Fruit fly (Drosophila melanogaster) whole organism, adult: Measurements from ENCODE around the gene CG12003.

ENCODE experiments used
- CG11617 ChIP-seq: fragments of 200-800 bp; sonication (Bioruptor generic); optimal IDR thresholded peaks from 2 replicates; lab custom pipeline; 2017; ENCODE audit warnings: mild to moderate bottlenecking, missing biosample characterization, missing genetic modification reagents, missing genetic modification characterization
- CG12768 ChIP-seq: fragments of 200-800 bp; sonication (Bioruptor generic); optimal IDR thresholded peaks from 2 replicates; lab custom pipeline; 2017; ENCODE audit warnings: missing biosample characterization, missing genetic modification characterization, mild to moderate bottlenecking, moderate library complexity, missing genetic modification reagents
- CG14711 ChIP-seq: fragments of 200-800 bp; sonication (Bioruptor generic); optimal IDR thresholded peaks from 2 replicates; lab custom pipeline; 2018; ENCODE audit warnings: missing biosample characterization, mild to moderate bottlenecking, missing genetic modification characterization, moderate library complexity
- CG1620 ChIP-seq: fragments of 200-800 bp; sonication (Bioruptor generic); optimal IDR thresholded peaks from 2 replicates; lab custom pipeline; 2016; ENCODE audit warnings: missing biosample characterization, missing genetic modification characterization
- CG33017 ChIP-seq: fragments of 200-800 bp; sonication (Bioruptor generic); optimal IDR thresholded peaks from 2 replicates; lab custom pipeline; 2018; ENCODE audit warnings: missing biosample characterization, mild to moderate bottlenecking, missing genetic modification characterization, moderate library complexity
- CG5204 ChIP-seq: fragments of 200-800 bp; sonication (Bioruptor generic); optimal IDR thresholded peaks from 2 replicates; lab custom pipeline; 2016; ENCODE audit warnings: missing biosample characterization, missing genetic modification characterization
- CG7045 ChIP-seq: fragments of 200-800 bp; sonication (Bioruptor generic); optimal IDR thresholded peaks from 2 replicates; lab custom pipeline; 2017; ENCODE audit warnings: missing biosample characterization, mild to moderate bottlenecking, missing genetic modification characterization
- CG7101 ChIP-seq: fragments of 200-800 bp; sonication (Bioruptor generic); optimal IDR thresholded peaks from 2 replicates; lab custom pipeline; 2018; ENCODE audit warnings: missing biosample characterization, mild to moderate bottlenecking, missing genetic modification characterization, moderate library complexity
- Clk ChIP-seq: fragments of 200-800 bp; sonication (Bioruptor generic); optimal IDR thresholded peaks from 2 replicates; lab custom pipeline; 2017; ENCODE audit warnings: missing biosample characterization, missing genetic modification characterization
- Crg-1 ChIP-seq: fragments of 200-800 bp; sonication (Bioruptor generic); optimal IDR thresholded peaks from 2 replicates; lab custom pipeline; 2016; ENCODE audit warnings: missing biosample characterization, missing genetic modification characterization
- Hr96 ChIP-seq: fragments of 200-800 bp; sonication (Bioruptor generic); optimal IDR thresholded peaks from 2 replicates; lab custom pipeline; 2016; ENCODE audit warnings: missing biosample characterization, missing genetic modification characterization
- Mnt ChIP-seq: fragments of 200-800 bp; sonication (Bioruptor generic); optimal IDR thresholded peaks from 2 replicates; lab custom pipeline; 2016; ENCODE audit warnings: missing biosample characterization, mild to moderate bottlenecking, missing genetic modification characterization
- bab1 ChIP-seq: fragments of 200-800 bp; sonication (Bioruptor generic); optimal IDR thresholded peaks from 3 replicates; lab custom pipeline; 2019; ENCODE audit warnings: missing biosample characterization, mild to moderate bottlenecking, missing genetic modification characterization, moderate library complexity
- cic ChIP-seq: fragments of 200-800 bp; sonication (Bioruptor generic); optimal IDR thresholded peaks from 2 replicates; lab custom pipeline; 2017; ENCODE audit warnings: missing biosample characterization, mild to moderate bottlenecking, missing genetic modification characterization, moderate library complexity
- cnc ChIP-seq, 2 experiments: fragments of >200 bp; optimal IDR thresholded peaks; 2 replicates each; lab custom pipeline; 2017
- kay ChIP-seq: fragments of 200-800 bp; sonication (Bioruptor generic); peaks from one replicate; lab custom pipeline; 2016; ENCODE audit warnings: missing biosample characterization, missing genetic modification characterization, borderline replicate concordance
- ovo ChIP-seq: fragments of 200-800 bp; sonication (Bioruptor generic); optimal IDR thresholded peaks from 2 replicates; lab custom pipeline; 2016; ENCODE audit warnings: missing biosample characterization, missing genetic modification characterization
- pad ChIP-seq: fragments of 200-800 bp; sonication (Bioruptor generic); optimal IDR thresholded peaks from 3 replicates; lab custom pipeline; 2017; ENCODE audit warnings: missing biosample characterization, missing genetic modification characterization, mild to moderate bottlenecking, moderate library complexity, missing genetic modification reagents
- tj ChIP-seq: fragments of 200-800 bp; sonication (Bioruptor generic); optimal IDR thresholded peaks from 3 replicates; lab custom pipeline; 2017; ENCODE audit warnings: missing biosample characterization, mild to moderate bottlenecking, missing genetic modification characterization, moderate library complexity
- toe ChIP-seq: fragments of 200-800 bp; sonication (Bioruptor generic); optimal IDR thresholded peaks from 2 replicates; lab custom pipeline; 2016; ENCODE audit warnings: missing biosample characterization, missing genetic modification characterization

Gene CG12003

dm6 chr3L:1584781-1585180 is 19.6 kb downstream of the CG12003 start:
- TF ChIP-seq tj (GFP tag; lab: Kevin White, UChicago) (peak; percentile 74), CG7045 (no peak), CG1620 (no peak), cic (GFP tag; lab: Kevin White, UChicago) (no peak), cnc (optimal IDR thresholded peaks at IDR 0.05; lab: Kevin White, UChicago) (no peak), bab1 (GFP tag; lab: Kevin White, UChicago) (peak; percentile 93), CG7101 (peak; percentile 11), CG11617 (no peak), ovo (GFP tag; lab: Kevin White, UChicago) (no peak), CG14711 (tag; lab: Kevin White, UChicago) (peak; percentile 64), CG33017 (tag; lab: Kevin White, UChicago) (no peak), Crg-1 (GFP tag; lab: Kevin White, UChicago) (no peak), CG5204 (GFP tag; lab: Kevin White, UChicago) (no peak), CG12768 (GFP tag; lab: Kevin White, UChicago) (no peak), pad (GFP tag; lab: Kevin White, UChicago) (peak; percentile 36), Mnt (GFP tag; lab: Kevin White, UChicago) (no peak), Clk (GFP tag; lab: Kevin White, UChicago) (no peak), toe (GFP tag; lab: Kevin White, UChicago) (no peak), kay (GFP tag; lab: Kevin White, UChicago) (no peak), Hr96 (GFP tag; lab: Kevin White, UChicago) (peak; percentile 48)

dm6 chr3L:1586266-1587054 is 21.3 kb downstream of the CG12003 start:
- TF ChIP-seq CG7101: no peak
- peak; percentile 60 for TF ChIP-seq CG33017 (tag; lab: Kevin White, UChicago)
- TF ChIP-seq Hr96 (GFP tag; lab: Kevin White, UChicago): peak; percentile 45
- peak; percentile 10 for TF ChIP-seq CG11617
- TF ChIP-seq CG14711 (tag; lab: Kevin White, UChicago): peak; percentile 16
- TF ChIP-seq Clk (GFP tag; lab: Kevin White, UChicago): no peak
- TF ChIP-seq CG12768 (GFP tag; lab: Kevin White, UChicago): peak; percentile 65
- TF ChIP-seq Crg-1 (GFP tag; lab: Kevin White, UChicago): peak; percentile 13
- TF ChIP-seq tj (GFP tag; lab: Kevin White, UChicago): peak; percentile 80
- peak; percentile 26 for TF ChIP-seq CG7045
- TF ChIP-seq cnc (optimal IDR thresholded peaks at IDR 0.05; lab: Kevin White, UChicago): no peak
- TF ChIP-seq Mnt (GFP tag; lab: Kevin White, UChicago): peak; percentile 68
- peak; percentile 73 for TF ChIP-seq bab1 (GFP tag; lab: Kevin White, UChicago)
- TF ChIP-seq ovo (GFP tag; lab: Kevin White, UChicago): peak; percentile 53
- TF ChIP-seq cic (GFP tag; lab: Kevin White, UChicago): peak; percentile 75
- TF ChIP-seq toe (GFP tag; lab: Kevin White, UChicago): no peak

dm6 chr3L:1587140-1587849 is 22.1 kb downstream of the CG12003 start:
- TF ChIP-seq pad (GFP tag; lab: Kevin White, UChicago) (peak; percentile 48), CG5204 (GFP tag; lab: Kevin White, UChicago) (peak; percentile 81), toe (GFP tag; lab: Kevin White, UChicago) (peak; percentile 77), Clk (GFP tag; lab: Kevin White, UChicago) (peak; percentile 68), cnc (optimal IDR thresholded peaks at IDR 0.05; lab: Kevin White, UChicago) (no peak), Hr96 (GFP tag; lab: Kevin White, UChicago) (peak; percentile 63), CG33017 (tag; lab: Kevin White, UChicago) (peak; percentile 81), kay (GFP tag; lab: Kevin White, UChicago) (peak; percentile 51), CG7045 (peak; percentile 82), CG7101 (peak; percentile 78), CG11617 (peak; percentile 37), ovo (GFP tag; lab: Kevin White, UChicago) (no peak), tj (GFP tag; lab: Kevin White, UChicago) (peak; percentile 28), CG1620 (peak; percentile 62), cic (GFP tag; lab: Kevin White, UChicago) (no peak), Mnt (GFP tag; lab: Kevin White, UChicago) (peak; percentile 46), bab1 (GFP tag; lab: Kevin White, UChicago) (peak; percentile 75), CG14711 (tag; lab: Kevin White, UChicago) (peak; percentile 70), CG12768 (GFP tag; lab: Kevin White, UChicago) (peak; percentile 79), Crg-1 (GFP tag; lab: Kevin White, UChicago) (peak; percentile 52)

- TF ChIP-seq CG7045 (no peak), kay (GFP tag; lab: Kevin White, UChicago) (peak; percentile 49)
These were observed 25.0 kb downstream of the CG12003 start for dm6 chr3L:1590194-1590593.

dm6 chr3L:1591692-1592371 is 26.6 kb downstream of the CG12003 start:
- TF ChIP-seq tj (GFP tag; lab: Kevin White, UChicago) (peak; percentile 80), toe (GFP tag; lab: Kevin White, UChicago) (peak; percentile 84), cnc (optimal IDR thresholded peaks at IDR 0.05; lab: Kevin White, UChicago) (no peak), CG12768 (GFP tag; lab: Kevin White, UChicago) (peak; percentile 95), CG1620 (peak; percentile 92), cic (GFP tag; lab: Kevin White, UChicago) (peak; percentile 96), CG7045 (peak; percentile 96), Crg-1 (GFP tag; lab: Kevin White, UChicago) (peak; percentile 97), pad (GFP tag; lab: Kevin White, UChicago) (peak; percentile 74), CG5204 (GFP tag; lab: Kevin White, UChicago) (peak; percentile 79), ovo (GFP tag; lab: Kevin White, UChicago) (peak; percentile 97), Clk (GFP tag; lab: Kevin White, UChicago) (peak; percentile 86), Mnt (GFP tag; lab: Kevin White, UChicago) (peak; percentile 71), CG7101 (peak; percentile 92), CG14711 (tag; lab: Kevin White, UChicago) (peak; percentile 82), kay (GFP tag; lab: Kevin White, UChicago) (no peak), bab1 (GFP tag; lab: Kevin White, UChicago) (peak; percentile 3), Hr96 (GFP tag; lab: Kevin White, UChicago) (peak; percentile 78), CG11617 (peak; percentile 83), CG33017 (tag; lab: Kevin White, UChicago) (peak; percentile 85)
